Worm (Caenorhabditis elegans): Measurements from ENCODE around the gene eef-1A.1.
"Not testable (repeated sequence)": the region's sequence is repeated elsewhere in the genome, so short reads cannot be mapped to it uniquely, and the experiment has no call there.

- TF ChIP-seq alr-1 (tag; optimal IDR thresholded peaks at IDR 0.05); ama-1 (optimal IDR thresholded peaks at IDR 0.05); ztf-4 (tag; optimal IDR thresholded peaks at IDR 0.05): not testable (repeated sequence)
Measured at ce11 chrIII:6981989-6982553, 10.6 kb upstream of the eef-1A.1 start, which contains the start of gene F31E3.6.
